Fruit fly (Drosophila melanogaster) whole organism, embryonic: Measurements from ENCODE around the gene Gr97a.

Experiments
- B-H1 ChIP-seq: fragments of 200-800 bp; sonication (Bioruptor generic); IDR thresholded peaks from 3 replicates; pipeline ENCODE4 v1.3.6; 2022; ENCODE audit warnings: missing biosample characterization, missing genetic modification characterization
- CG10267 ChIP-seq: fragments of 200-800 bp; sonication (Bioruptor generic); optimal IDR thresholded peaks from 2 replicates; lab custom pipeline; 2018; ENCODE audit warnings: missing biosample characterization, mild to moderate bottlenecking, missing genetic modification characterization, moderate library complexity
- CG10462 ChIP-seq: fragments of 200-800 bp; sonication (Bioruptor generic); optimal IDR thresholded peaks from 2 replicates; lab custom pipeline; 2016; ENCODE audit warnings: missing biosample characterization, missing genetic modification characterization
- CG11085 ChIP-seq: fragments of 200-800 bp; sonication (Bioruptor generic); IDR thresholded peaks from 2 replicates; pipeline ENCODE4 v1.3.6; 2022; ENCODE audit warnings: missing biosample characterization, missing genetic modification characterization
- CG12155 ChIP-seq: fragments of 200-800 bp; sonication (Bioruptor generic); optimal IDR thresholded peaks from 3 replicates; lab custom pipeline; 2016; ENCODE audit warnings: missing biosample characterization, missing genetic modification characterization
- CG14014 ChIP-seq: fragments of 200-800 bp; sonication (Bioruptor generic); IDR thresholded peaks from 2 replicates; pipeline ENCODE4 v1.3.6; 2022; ENCODE audit warnings: missing biosample characterization, missing genetic modification characterization
- CG14441 ChIP-seq: fragments of 200-800 bp; sonication (Bioruptor generic); IDR thresholded peaks from 2 replicates; pipeline ENCODE4 v1.3.6; 2022; ENCODE audit warnings: missing biosample characterization, missing genetic modification characterization
- CG15514 ChIP-seq: fragments of 200-800 bp; sonication (Bioruptor generic); optimal IDR thresholded peaks from 3 replicates; lab custom pipeline; 2017; ENCODE audit warnings: missing biosample characterization, missing genetic modification characterization, mild to moderate bottlenecking, moderate library complexity, missing genetic modification reagents
- CG2202 ChIP-seq: fragments of 200-800 bp; sonication (Bioruptor generic); optimal IDR thresholded peaks from 2 replicates; lab custom pipeline; 2018; ENCODE audit warnings: missing biosample characterization, mild to moderate bottlenecking, missing genetic modification characterization
- CG30431 ChIP-seq: fragments of 200-800 bp; sonication (Bioruptor generic); optimal IDR thresholded peaks from 2 replicates; lab custom pipeline; 2017; ENCODE audit warnings: missing biosample characterization, missing genetic modification characterization
- CG31224 ChIP-seq: fragments of 200-800 bp; sonication (Bioruptor generic); IDR thresholded peaks from 2 replicates; pipeline ENCODE4 v1.3.6; 2022; ENCODE audit warnings: missing biosample characterization, missing genetic modification characterization
- CG3726 ChIP-seq: fragments of 200-800 bp; sonication (Bioruptor generic); IDR thresholded peaks from 3 replicates; pipeline ENCODE4, ENCODE4 v1.3.6; 2022; ENCODE audit warnings: missing biosample characterization, missing genetic modification characterization
- CG3995 ChIP-seq: fragments of 200-800 bp; sonication (Bioruptor generic); optimal IDR thresholded peaks from 3 replicates; lab custom pipeline; 2016; ENCODE audit warnings: missing biosample characterization, missing genetic modification characterization
- CG4820 ChIP-seq: fragments of 200-800 bp; sonication (Bioruptor generic); optimal IDR thresholded peaks from 3 replicates; lab custom pipeline; 2016; ENCODE audit warnings: missing biosample characterization, missing genetic modification characterization
- CG6689 ChIP-seq: fragments of 200-800 bp; sonication (Bioruptor generic); IDR thresholded peaks from 2 replicates; pipeline ENCODE4 v1.3.6; 2022; ENCODE audit warnings: missing biosample characterization, missing genetic modification characterization
- CG7839 ChIP-seq: fragments of 200-800 bp; sonication (Bioruptor generic); optimal IDR thresholded peaks from 3 replicates; lab custom pipeline; 2018; ENCODE audit warnings: missing biosample characterization, mild to moderate bottlenecking, missing genetic modification characterization, moderate library complexity
- CG7928 ChIP-seq: fragments of 200-800 bp; sonication (Bioruptor generic); optimal IDR thresholded peaks from 2 replicates; lab custom pipeline; 2017; ENCODE audit warnings: missing biosample characterization, mild to moderate bottlenecking, missing genetic modification characterization
- CG8281 ChIP-seq: fragments of 200-800 bp; sonication (Bioruptor generic); optimal IDR thresholded peaks from 2 replicates; lab custom pipeline; 2018; ENCODE audit warnings: missing biosample characterization, mild to moderate bottlenecking, missing genetic modification characterization, moderate library complexity
- CG8290 ChIP-seq, 3 experiments: fragments of 200-800 bp; sonication (Bioruptor generic); optimal IDR thresholded peaks; 2 replicates each; lab custom pipeline; 2016 to 2019; ENCODE audit warnings: missing biosample characterization in 3 of 3, missing genetic modification characterization in 3 of 3, mild to moderate bottlenecking in 2 of 3, moderate library complexity in 1 of 3
- CG9797 ChIP-seq: fragments of 200-800 bp; sonication (Bioruptor generic); optimal IDR thresholded peaks from 3 replicates; lab custom pipeline; 2018; ENCODE audit warnings: missing biosample characterization, mild to moderate bottlenecking, missing genetic modification characterization
- CG9932 ChIP-seq: fragments of 200-800 bp; sonication (Bioruptor generic); IDR thresholded peaks from 2 replicates; pipeline ENCODE4 v1.3.6; 2022; ENCODE audit warnings: missing biosample characterization, missing genetic modification characterization
- D19B ChIP-seq: fragments of 200-800 bp; sonication (Bioruptor generic); optimal IDR thresholded peaks from 2 replicates; lab custom pipeline; 2017; ENCODE audit warnings: missing biosample characterization, mild to moderate bottlenecking, missing genetic modification characterization
- Deaf1 ChIP-seq: fragments of 200-800 bp; optimal IDR thresholded peaks from 3 replicates; lab custom pipeline; 2019; ENCODE audit warnings: missing biosample characterization, mild to moderate bottlenecking, missing genetic modification characterization, moderate library complexity
- Dek ChIP-seq: fragments of 200-800 bp; sonication (Bioruptor generic); optimal IDR thresholded peaks from 3 replicates; lab custom pipeline; 2019; ENCODE audit warnings: missing biosample characterization, mild to moderate bottlenecking, missing genetic modification characterization, moderate library complexity
- Drgx ChIP-seq: fragments of 200-800 bp; sonication (Bioruptor generic); IDR thresholded peaks from 2 replicates; pipeline ENCODE4 v1.3.6; 2022; ENCODE audit warnings: missing biosample characterization, missing genetic modification characterization
- E2f2 ChIP-seq: fragments of 200-800 bp; sonication (Bioruptor generic); IDR thresholded peaks from 2 replicates; pipeline ENCODE4 v1.3.6; 2022; ENCODE audit warnings: missing biosample characterization, missing genetic modification characterization
- Gug ChIP-seq: fragments of 200-800 bp; sonication (Bioruptor generic); IDR thresholded peaks from 4 replicates; pipeline ENCODE4 v1.3.6; 2022; ENCODE audit warnings: missing biosample characterization, missing genetic modification characterization
- Meics ChIP-seq: fragments of 200-800 bp; sonication (Bioruptor generic); optimal IDR thresholded peaks from 2 replicates; lab custom pipeline; 2017; ENCODE audit warnings: missing biosample characterization, mild to moderate bottlenecking, missing genetic modification characterization
- Nf-YC ChIP-seq: fragments of 200-800 bp; optimal IDR thresholded peaks from 3 replicates; lab custom pipeline; 2019; ENCODE audit warnings: missing biosample characterization, mild to moderate bottlenecking, missing genetic modification characterization, moderate library complexity
- PHDP ChIP-seq: fragments of 200-800 bp; sonication (Bioruptor generic); optimal IDR thresholded peaks from 3 replicates; lab custom pipeline; 2018; ENCODE audit warnings: missing biosample characterization, mild to moderate bottlenecking, missing genetic modification characterization, moderate library complexity
- Ssrp ChIP-seq: fragments of 200-800 bp; sonication (Bioruptor generic); optimal IDR thresholded peaks from 2 replicates; lab custom pipeline; 2018; ENCODE audit warnings: missing biosample characterization, mild to moderate bottlenecking, missing genetic modification characterization, moderate library complexity
- Stat92E ChIP-seq, 3 experiments: fragments of >200 bp in 2 of 3; fragments of 200-800 bp in 1 of 3; sonication (Bioruptor generic) in 1 of 3; optimal IDR thresholded peaks; 2 replicates each; lab custom pipeline; 2017 to 2019; ENCODE audit warnings: missing biosample characterization in 3 of 3, missing genetic modification characterization in 3 of 3, mild to moderate bottlenecking in 1 of 3, moderate library complexity in 1 of 3
- chif ChIP-seq, 2 experiments: fragments of 200-800 bp; sonication (Bioruptor generic); optimal IDR thresholded peaks; 3 replicates each; lab custom pipeline; 2016; ENCODE audit warnings: missing biosample characterization in 2 of 2, missing genetic modification characterization in 2 of 2
- crol ChIP-seq: fragments of 200-800 bp; sonication (Bioruptor generic); IDR thresholded peaks from 2 replicates; pipeline ENCODE4 v1.3.6; 2022; ENCODE audit warnings: missing biosample characterization, missing genetic modification characterization
- dan ChIP-seq: fragments of 200-800 bp; sonication (Bioruptor generic); IDR thresholded peaks from 2 replicates; pipeline ENCODE4 v1.3.6; 2022; ENCODE audit warnings: missing biosample characterization, missing genetic modification characterization
- gce ChIP-seq: fragments of 200-800 bp; sonication (Bioruptor generic); IDR thresholded peaks from 3 replicates; pipeline ENCODE4 v1.3.6; 2022; ENCODE audit warnings: missing biosample characterization, missing genetic modification characterization
- gsb-n ChIP-seq: fragments of 200-800 bp; sonication (Bioruptor generic); optimal IDR thresholded peaks from 3 replicates; lab custom pipeline; 2018; ENCODE audit warnings: missing biosample characterization, mild to moderate bottlenecking, missing genetic modification characterization
- kah ChIP-seq: fragments of 200-800 bp; sonication (Bioruptor generic); optimal IDR thresholded peaks from 2 replicates; lab custom pipeline; 2018; ENCODE audit warnings: missing biosample characterization, mild to moderate bottlenecking, missing genetic modification characterization
- pita ChIP-seq: fragments of 200-800 bp; sonication (Bioruptor generic); optimal IDR thresholded peaks from 2 replicates; lab custom pipeline; 2017; ENCODE audit warnings: missing biosample characterization, mild to moderate bottlenecking, missing genetic modification characterization
- prd ChIP-seq, 3 experiments: fragments of >200 bp in 2 of 3; fragments of 200-800 bp in 1 of 3; sonication (Bioruptor generic) in 1 of 3; optimal IDR thresholded peaks in 2 of 3; IDR thresholded peaks in 1 of 3; 2 replicates in 2 of 3; 3 replicates in 1 of 3; pipeline versions ENCODE4 v1.3.6 to Lab custom; 2017 to 2022; ENCODE audit warnings: missing biosample characterization in 1 of 3, missing genetic modification characterization in 1 of 3
- seq ChIP-seq: fragments of 200-800 bp; sonication (Bioruptor generic); IDR thresholded peaks from 2 replicates; pipeline ENCODE4 v1.3.6; 2022; ENCODE audit warnings: missing biosample characterization, missing genetic modification characterization
- slp2 ChIP-seq: fragments of 200-800 bp; sonication (Bioruptor generic); optimal IDR thresholded peaks from 2 replicates; lab custom pipeline; 2016; ENCODE audit warnings: missing biosample characterization, missing genetic modification characterization
- sqz ChIP-seq: fragments of 200-800 bp; sonication (Bioruptor generic); optimal IDR thresholded peaks from 3 replicates; lab custom pipeline; 2018; ENCODE audit warnings: missing biosample characterization, mild to moderate bottlenecking, missing genetic modification characterization
- stc ChIP-seq: fragments of 200-800 bp; sonication (Bioruptor generic); IDR thresholded peaks from 2 replicates; pipeline ENCODE4 v1.3.6; 2022; ENCODE audit warnings: missing biosample characterization, missing genetic modification characterization
- tap ChIP-seq: fragments of 200-800 bp; optimal IDR thresholded peaks from 3 replicates; lab custom pipeline; 2019; ENCODE audit warnings: missing biosample characterization, mild to moderate bottlenecking, missing genetic modification characterization, moderate library complexity
- toy ChIP-seq: fragments of 200-800 bp; sonication (Bioruptor generic); IDR thresholded peaks from 2 replicates; pipeline ENCODE4 v1.3.6; 2022; ENCODE audit warnings: missing biosample characterization, missing genetic modification characterization
- wor ChIP-seq: fragments of 200-800 bp; sonication (Bioruptor generic); IDR thresholded peaks from 2 replicates; pipeline ENCODE4 v1.3.6; 2022; ENCODE audit warnings: missing biosample characterization, missing genetic modification characterization
- yki ChIP-seq: fragments of >200 bp; optimal IDR thresholded peaks from 3 replicates; lab custom pipeline; 2018
- zen ChIP-seq: fragments of 200-800 bp; sonication (Bioruptor generic); optimal IDR thresholded peaks from 3 replicates; lab custom pipeline; 2018; ENCODE audit warnings: missing biosample characterization, mild to moderate bottlenecking, missing genetic modification characterization, moderate library complexity

Gene Gr97a

DNA sequence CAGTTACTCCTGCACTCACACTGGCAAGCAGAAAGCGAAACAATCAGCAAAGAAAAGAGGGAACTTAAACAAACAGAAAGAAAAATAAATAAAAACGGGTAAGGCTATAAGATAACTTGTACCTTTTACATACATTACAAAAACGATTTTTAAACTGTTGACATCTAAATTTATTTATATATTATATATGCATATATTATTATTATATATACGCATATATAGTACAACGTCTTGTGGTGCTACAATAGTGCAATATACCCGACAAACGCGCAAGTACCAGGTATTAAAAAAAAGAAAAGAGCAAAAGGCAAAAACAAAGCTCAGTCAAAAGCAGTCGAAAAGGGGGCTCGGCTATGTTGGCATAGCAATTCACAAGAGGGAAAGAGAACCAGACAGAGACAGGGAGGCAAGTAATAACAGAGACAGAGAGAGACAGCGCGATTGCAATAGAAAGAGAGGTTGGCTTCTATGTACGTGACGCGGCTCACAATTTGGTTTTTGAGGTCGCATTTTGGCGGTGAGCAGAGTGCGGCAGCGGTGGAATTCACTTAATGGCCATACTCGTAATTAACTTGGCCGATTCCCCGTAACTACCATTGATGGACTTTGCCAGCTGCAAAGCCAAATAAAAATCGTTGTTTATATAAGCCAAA is 12.1 kb downstream of the Gr97a start (continued):
- peak; percentile 32; the same call in 1 of the 3 replicates for TF ChIP-seq gce (GFP tag; lab: Robert Waterston, UW)
- peak; percentile 76 for TF ChIP-seq gsb-n (tag; lab: Kevin White, UChicago)
- TF ChIP-seq CG10267, result peak; percentile 73
- TF ChIP-seq Drgx (GFP tag; lab: Robert Waterston, UW), result peak; percentile 96
- no peak for TF ChIP-seq pita (GFP tag; lab: Kevin White, UChicago)
- TF ChIP-seq CG3995 (GFP tag; lab: Kevin White, UChicago), result no peak
- TF ChIP-seq CG12155 (GFP tag; lab: Kevin White, UChicago), result peak; percentile 49
- TF ChIP-seq CG10462 (GFP tag; lab: Kevin White, UChicago), result peak; percentile 19
- TF ChIP-seq CG14014, result peak; percentile 50
- peak; percentile 42 for TF ChIP-seq CG8290 (GFP tag; optimal IDR thresholded peaks at IDR 0.05; lab: Kevin White, UChicago)
- TF ChIP-seq CG8290 (tag; optimal IDR thresholded peaks at IDR 0.05; lab: Kevin White, UChicago), result peak; percentile 42 to 45
- peak; percentile 57 for TF ChIP-seq CG9932 (GFP tag; lab: Robert Waterston, UW)
- TF ChIP-seq CG8281 (tag; lab: Kevin White, UChicago), result peak; percentile 4
- TF ChIP-seq crol (GFP tag; lab: Robert Waterston, UW), result no peak
- TF ChIP-seq CG14441 (GFP tag; lab: Robert Waterston, UW), result peak; percentile 84
- peak; percentile 11 for TF ChIP-seq CG9797 (GFP tag; lab: Kevin White, UChicago)
- TF ChIP-seq dan (GFP tag; lab: Robert Waterston, UW), result no peak
- peak; percentile 53 for TF ChIP-seq Dek
- TF ChIP-seq CG3726, result no peak
- TF ChIP-seq CG7928 (GFP tag; lab: Kevin White, UChicago), result peak; percentile 8
- TF ChIP-seq CG4820 (GFP tag; lab: Kevin White, UChicago), result peak; percentile 38
- no peak for TF ChIP-seq slp2 (GFP tag; lab: Kevin White, UChicago)
- TF ChIP-seq CG15514 (GFP tag; lab: Kevin White, UChicago), result peak; percentile 53
- TF ChIP-seq Stat92E (GFP tag; optimal IDR thresholded peaks at IDR 0.05; lab: Kevin White, UChicago), result peak in 1 of 3 experiments; percentile 23
- peak; percentile 83 for TF ChIP-seq PHDP (tag; lab: Kevin White, UChicago)
- peak; percentile 90 for TF ChIP-seq D19B (GFP tag; lab: Kevin White, UChicago)
- peak; percentile 80 for TF ChIP-seq Ssrp
- TF ChIP-seq CG7839 (tag; lab: Kevin White, UChicago), result peak; percentile 85
- peak; percentile 61; the same call in 1 of the 2 replicates for TF ChIP-seq CG11085 (GFP tag; lab: Robert Waterston, UW)
- peak; percentile 32 for TF ChIP-seq CG2202 (tag; lab: Kevin White, UChicago)
- TF ChIP-seq Deaf1, result peak; percentile 42
- peak; percentile 69 for TF ChIP-seq Meics (GFP tag; lab: Kevin White, UChicago)
- peak; percentile 77 for TF ChIP-seq Gug
- peak; percentile 85 for TF ChIP-seq B-H1 (GFP tag; lab: Robert Waterston, UW)
- TF ChIP-seq kah, result peak; percentile 13
- TF ChIP-seq sqz (GFP tag; lab: Kevin White, UChicago), result peak; percentile 53
- no peak for TF ChIP-seq toy (GFP tag; lab: Robert Waterston, UW)
- TF ChIP-seq seq (GFP tag; lab: Robert Waterston, UW), result peak; percentile 50; the same call in 1 of the 2 replicates
- peak; percentile 90 for TF ChIP-seq CG6689 (GFP tag; lab: Robert Waterston, UW)
- TF ChIP-seq CG30431 (GFP tag; lab: Kevin White, UChicago), result peak; percentile 60
- no peak for TF ChIP-seq yki (lab: Kevin White, UChicago)
- TF ChIP-seq stc (GFP tag; lab: Robert Waterston, UW), result peak; percentile 88
- peak; percentile 62 for TF ChIP-seq Nf-YC (tag; lab: Kevin White, UChicago)
- peak; percentile 80 for TF ChIP-seq wor (GFP tag; lab: Robert Waterston, UW)
- no peak for TF ChIP-seq prd (optimal IDR thresholded peaks at IDR 0.05; lab: Kevin White, UChicago)
- TF ChIP-seq prd (GFP tag; IDR thresholded peaks at IDR 0.05; lab: Robert Waterston, UW), result peak; percentile 86
- 0 out of 2 replicates have a peak, but pooled peaks have one; percentile 41 for TF ChIP-seq CG31224
- TF ChIP-seq E2f2 (GFP tag; lab: Robert Waterston, UW), result peak; percentile 62
- no peak for TF ChIP-seq chif (GFP tag; optimal IDR thresholded peaks at IDR 0.05; lab: Kevin White, UChicago)
- peak; percentile 66 for TF ChIP-seq tap (tag; lab: Kevin White, UChicago)
- peak; percentile 21 for TF ChIP-seq zen (tag; lab: Kevin White, UChicago)
